Fruit fly (Drosophila melanogaster): ENCODE measurements around the gene Gr28b.
A peak's percentile ranks its signal among the peaks of the same experiment; 100 is the strongest.

Gene Gr28b

DNA sequence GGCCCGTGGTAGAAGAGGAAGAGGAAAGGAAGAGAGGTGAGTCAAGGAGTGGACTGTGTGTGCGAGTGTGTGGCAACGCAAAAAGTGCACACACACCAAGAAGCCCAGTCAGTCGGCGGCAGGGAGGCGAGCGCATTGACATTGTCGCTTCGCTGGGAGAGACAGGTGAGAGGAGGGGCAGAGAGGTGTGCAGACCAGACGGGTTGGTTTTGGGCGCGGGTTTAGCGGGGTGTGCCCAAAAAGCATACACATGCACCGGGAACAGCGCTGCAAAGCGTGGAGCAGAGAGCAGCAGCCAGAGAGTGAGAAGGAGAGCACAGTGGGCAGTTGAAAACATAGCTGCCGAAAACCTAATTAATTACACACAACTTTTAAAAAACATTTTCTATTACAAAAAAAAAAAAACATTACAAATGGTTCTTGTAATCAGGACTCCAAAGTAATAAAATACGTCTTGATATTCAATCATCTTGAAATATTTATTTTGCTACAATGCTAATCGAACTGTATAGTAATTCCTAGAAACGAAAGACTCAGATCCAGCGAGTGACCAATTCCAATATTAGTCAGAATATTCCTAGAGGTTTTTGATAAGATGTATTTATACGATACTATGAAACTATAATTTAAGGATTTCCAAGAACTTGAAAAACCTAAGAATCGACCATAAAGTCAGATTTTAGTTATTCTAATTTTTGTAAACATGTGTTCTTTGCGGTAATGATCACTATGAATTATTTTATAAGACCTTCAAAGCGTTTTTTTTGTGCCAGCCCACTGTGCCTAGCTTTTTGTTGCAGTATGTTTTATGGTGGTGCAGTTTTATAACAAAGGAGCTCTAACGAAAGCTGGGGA lies 39.4 kb downstream of the Gr28b start:
- no peak for TF ChIP-seq CG17801 (GFP tag; optimal IDR thresholded peaks at IDR 0.05; ENCODE audit: partially characterized antibody)

- TF ChIP-seq CG17801 (GFP tag; optimal IDR thresholded peaks at IDR 0.05; ENCODE audit: partially characterized antibody): no peak
Measured at dm6 chr2L:7420305-7421287, 41.5 kb downstream of the Gr28b start.

- no peak for TF ChIP-seq CG17801 (GFP tag; optimal IDR thresholded peaks at IDR 0.05; ENCODE audit: partially characterized antibody)
Measured at dm6 chr2L:7419408-7420304, 42.4 kb downstream of the Gr28b start.

DNA sequence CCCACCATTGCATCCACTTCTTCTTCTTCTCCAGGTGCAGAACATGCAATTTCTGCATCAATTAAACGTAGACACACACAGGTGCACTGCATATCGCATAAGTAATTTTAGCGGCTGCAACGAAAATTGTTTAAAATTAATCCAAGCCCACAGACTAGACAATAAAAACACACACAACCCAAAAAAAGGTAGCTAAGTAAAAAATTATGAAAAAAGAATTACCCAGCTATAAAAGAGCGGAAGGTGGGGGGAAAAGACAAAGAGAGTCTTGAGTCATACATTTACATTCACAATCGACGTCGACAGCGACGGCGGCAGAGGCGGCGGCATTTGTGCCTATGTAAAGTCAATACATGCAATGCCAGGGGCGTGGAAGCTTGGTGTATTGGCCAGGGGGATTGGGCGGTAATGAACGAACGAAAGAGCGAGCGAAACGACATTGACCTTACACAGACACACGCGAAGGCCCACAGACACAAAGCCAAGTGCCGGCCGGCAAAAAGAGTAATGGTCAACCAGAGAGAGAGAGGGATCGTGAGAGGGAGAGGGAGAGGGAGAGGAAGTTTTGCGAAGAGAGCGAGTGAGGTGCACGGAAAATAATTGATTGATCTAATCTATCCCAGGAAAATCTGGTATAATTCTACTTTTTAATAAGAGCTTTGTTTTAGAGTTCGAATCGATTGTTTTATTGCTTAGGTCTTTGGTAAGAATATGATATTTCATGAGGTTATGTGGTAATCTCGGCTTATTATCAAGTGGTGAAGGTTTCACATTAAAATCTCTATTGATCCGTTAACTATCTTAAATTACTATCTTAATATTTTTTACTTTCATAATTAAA lies 43.7 kb downstream of the Gr28b start:
- TF ChIP-seq CG17801 (GFP tag; optimal IDR thresholded peaks at IDR 0.05; ENCODE audit: partially characterized antibody): peak; percentile 61

dm6 chr2L:7411947-7412621 lies 50.0 kb downstream of the Gr28b start, which contains the start of gene chm:
Gene chm, plus strand, starts transcription at chr2L:7412417.
- TF ChIP-seq CG17801 (GFP tag; optimal IDR thresholded peaks at IDR 0.05; ENCODE audit: partially characterized antibody): no peak

- TF ChIP-seq CG17801 (GFP tag; optimal IDR thresholded peaks at IDR 0.05; ENCODE audit: partially characterized antibody): no peak
Measured at dm6 chr2L:7410609-7411008, 51.4 kb downstream of the Gr28b start, which contains the start of gene CG15818. Gene CG15818, plus strand, starts transcription at chr2L:7410909.

DNA sequence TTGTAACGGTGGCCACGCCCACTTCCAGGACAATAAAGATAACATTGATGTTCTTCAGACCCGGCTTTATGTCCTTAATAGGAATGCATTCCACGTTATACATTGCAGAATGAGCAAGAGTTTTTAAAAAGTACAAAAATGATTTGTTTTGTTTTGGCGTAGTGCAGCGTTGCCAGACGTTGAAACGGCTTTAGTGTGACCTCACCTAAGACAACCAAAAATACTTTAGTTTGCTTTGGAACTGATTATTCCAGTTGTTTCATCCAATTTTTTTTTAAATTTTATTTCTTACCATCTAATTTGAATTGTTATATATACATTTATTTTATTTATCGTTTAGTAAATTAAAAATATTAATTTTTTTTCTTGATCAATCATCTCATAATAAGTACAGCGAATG lies 52.4 kb downstream of the Gr28b start, which contains the start of gene CG5181:
Gene CG5181, minus strand, starts transcription at position 208 of the 400 bp plus-strand sequence.
- TF ChIP-seq CG17801 (GFP tag; optimal IDR thresholded peaks at IDR 0.05; ENCODE audit: partially characterized antibody): no peak

DNA sequence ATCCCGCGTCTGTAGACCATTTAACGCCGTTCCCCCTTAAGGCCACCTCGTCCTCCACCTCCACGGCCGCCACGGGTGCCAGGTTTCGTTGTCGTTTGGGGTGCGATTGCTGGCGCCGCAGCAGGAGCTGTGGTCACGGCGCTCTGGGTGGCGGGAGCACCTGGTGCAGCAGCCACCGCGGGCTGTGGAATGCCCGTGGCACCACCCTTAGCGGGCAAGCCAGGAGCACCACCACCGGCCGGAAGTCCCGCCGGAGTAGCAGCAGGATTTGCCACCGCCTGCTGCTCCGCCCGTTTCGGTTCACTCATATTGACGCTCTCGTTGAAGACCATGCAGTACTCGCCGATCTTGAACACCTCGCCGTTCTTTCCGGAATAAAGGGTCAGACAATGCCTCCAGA lies 53.0 kb downstream of the Gr28b start:
- TF ChIP-seq CG17801 (GFP tag; optimal IDR thresholded peaks at IDR 0.05; ENCODE audit: partially characterized antibody): no peak

- TF ChIP-seq CG17801 (GFP tag; optimal IDR thresholded peaks at IDR 0.05; ENCODE audit: partially characterized antibody): no peak
Measured at dm6 chr2L:7407638-7408037, 54.4 kb downstream of the Gr28b start.

DNA sequence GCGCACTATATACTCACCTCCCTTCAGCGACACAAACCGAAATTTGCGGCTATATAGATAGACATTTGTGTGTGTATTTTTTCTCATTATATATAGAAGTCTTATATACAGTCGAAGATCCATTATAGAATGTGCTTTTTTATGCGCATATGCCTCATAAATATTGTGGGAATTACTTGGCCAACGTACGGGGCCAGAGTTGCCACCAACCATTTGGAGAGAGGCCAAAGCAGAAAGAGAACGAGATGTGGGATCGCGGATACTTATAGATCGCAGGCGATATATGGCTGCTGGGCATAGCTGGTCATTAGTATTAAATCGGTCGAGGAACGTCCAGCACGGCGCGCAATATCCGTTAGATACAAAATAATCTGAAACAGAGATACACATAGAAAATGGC lies 57.1 kb downstream of the Gr28b start, which contains the start of gene CG5177:
Gene CG5177, plus strand, starts transcription at position 305 of the 400 bp plus-strand sequence.
- no peak for TF ChIP-seq CG17801 (GFP tag; optimal IDR thresholded peaks at IDR 0.05; ENCODE audit: partially characterized antibody)
